Fruit fly (Drosophila melanogaster) whole organism, prepupa: Measurements from ENCODE around the gene CG15890.

Source experiments
- CG10631 ChIP-seq: fragments of 200-800 bp; sonication (Bioruptor generic); optimal IDR thresholded peaks from 2 replicates; lab custom pipeline; 2016; ENCODE audit warnings: missing biosample characterization, missing genetic modification characterization
- CG11294 ChIP-seq: fragments of 200-800 bp; sonication (Bioruptor generic); IDR thresholded peaks from 2 replicates; pipeline ENCODE4 v1.3.6; 2022; ENCODE audit warnings: missing biosample characterization, missing genetic modification characterization
- CG11902 ChIP-seq: fragments of 200-800 bp; sonication (Bioruptor generic); optimal IDR thresholded peaks from 3 replicates; lab custom pipeline; 2016; ENCODE audit warnings: missing biosample characterization, missing genetic modification characterization
- CG15336 ChIP-seq: fragments of 200-800 bp; sonication (Bioruptor generic); IDR thresholded peaks from 2 replicates; pipeline ENCODE4 v1.3.6; 2022; ENCODE audit warnings: missing biosample characterization, missing genetic modification characterization
- CG3032 ChIP-seq: fragments of 200-800 bp; optimal IDR thresholded peaks from 2 replicates; lab custom pipeline; 2019; ENCODE audit warnings: missing biosample characterization, mild to moderate bottlenecking, missing genetic modification characterization, moderate library complexity
- CG31627 ChIP-seq: fragments of 200-800 bp; sonication (Bioruptor generic); optimal IDR thresholded peaks from 3 replicates; lab custom pipeline; 2016; ENCODE audit warnings: missing biosample characterization, missing genetic modification characterization
- CG32006 ChIP-seq: fragments of 200-800 bp; sonication (Bioruptor generic); optimal IDR thresholded peaks from 3 replicates; lab custom pipeline; 2017; ENCODE audit warnings: missing biosample characterization, mild to moderate bottlenecking, missing genetic modification characterization
- CG34406 ChIP-seq: fragments of 200-800 bp; sonication (Bioruptor generic); optimal IDR thresholded peaks from 3 replicates; lab custom pipeline; 2016; ENCODE audit warnings: missing biosample characterization, missing genetic modification characterization
- CG3919 ChIP-seq: fragments of 200-800 bp; sonication (Bioruptor generic); optimal IDR thresholded peaks from 3 replicates; lab custom pipeline; 2016; ENCODE audit warnings: missing biosample characterization, missing genetic modification characterization
- CG6163 ChIP-seq: fragments of 200-800 bp; sonication (Bioruptor generic); IDR thresholded peaks from 3 replicates; pipeline ENCODE4 v1.3.6; 2022; ENCODE audit warnings: missing biosample characterization, missing genetic modification characterization
- CG6276 ChIP-seq: fragments of 200-800 bp; sonication (Bioruptor generic); optimal IDR thresholded peaks from 2 replicates; lab custom pipeline; 2017; ENCODE audit warnings: missing biosample characterization, mild to moderate bottlenecking, missing genetic modification characterization
- CG8119 ChIP-seq: fragments of 200-800 bp; sonication (Bioruptor generic); IDR thresholded peaks from 3 replicates; pipeline ENCODE4 v1.3.6; 2022; ENCODE audit warnings: missing biosample characterization, missing genetic modification characterization
- CG8632 ChIP-seq: fragments of 200-800 bp; sonication (Bioruptor generic); optimal IDR thresholded peaks from 3 replicates; lab custom pipeline; 2016; ENCODE audit warnings: missing biosample characterization, missing genetic modification characterization
- Eip75B ChIP-seq: fragments of 200-800 bp; sonication (Bioruptor generic); optimal IDR thresholded peaks from 3 replicates; lab custom pipeline; 2016; ENCODE audit warnings: missing biosample characterization, missing genetic modification characterization
- Eip78C ChIP-seq: fragments of 200-800 bp; sonication (Bioruptor generic); peaks from one replicate; lab custom pipeline; 2016; ENCODE audit warnings: missing biosample characterization, missing genetic modification characterization
- Eip93F ChIP-seq: fragments of 200-800 bp; sonication (Bioruptor generic); optimal IDR thresholded peaks from 2 replicates; lab custom pipeline; 2016; ENCODE audit warnings: missing biosample characterization, mild to moderate bottlenecking, missing genetic modification characterization
- Gug ChIP-seq: fragments of 200-800 bp; sonication (Bioruptor generic); IDR thresholded peaks from 2 replicates; pipeline ENCODE4 v1.3.6; 2022; ENCODE audit warnings: missing biosample characterization, missing genetic modification characterization
- Hr38 ChIP-seq: sonication (Bioruptor generic); optimal IDR thresholded peaks from 2 replicates; lab custom pipeline; 2016; ENCODE audit warnings: missing biosample characterization, missing genetic modification characterization
- Hr4 ChIP-seq: fragments of 200-800 bp; sonication (Bioruptor generic); optimal IDR thresholded peaks from 3 replicates; lab custom pipeline; 2016; ENCODE audit warnings: missing biosample characterization, missing genetic modification characterization
- Met ChIP-seq: fragments of 200-800 bp; sonication (Bioruptor generic); optimal IDR thresholded peaks from 3 replicates; lab custom pipeline; 2016; ENCODE audit warnings: missing biosample characterization, missing genetic modification characterization
- OdsH ChIP-seq: fragments of 200-800 bp; sonication (Bioruptor generic); optimal IDR thresholded peaks from 3 replicates; lab custom pipeline; 2016; ENCODE audit warnings: missing biosample characterization, missing genetic modification characterization
- Smox ChIP-seq: fragments of 200-800 bp; sonication (Bioruptor generic); optimal IDR thresholded peaks from 3 replicates; lab custom pipeline; 2016; ENCODE audit warnings: missing biosample characterization, missing genetic modification characterization
- acj6 ChIP-seq: fragments of 200-800 bp; sonication (Bioruptor generic); optimal IDR thresholded peaks from 3 replicates; lab custom pipeline; 2016; ENCODE audit warnings: missing biosample characterization, missing genetic modification characterization
- cyc ChIP-seq: fragments of 200-800 bp; sonication (Bioruptor generic); optimal IDR thresholded peaks from 3 replicates; lab custom pipeline; 2016; ENCODE audit warnings: missing biosample characterization, missing genetic modification characterization
- eg ChIP-seq: fragments of 200-800 bp; sonication (Bioruptor generic); IDR thresholded peaks from 3 replicates; pipeline ENCODE4 v1.3.6; 2022; ENCODE audit warnings: missing biosample characterization, missing genetic modification characterization
- esn ChIP-seq: fragments of 200-800 bp; sonication (Bioruptor generic); optimal IDR thresholded peaks from 2 replicates; lab custom pipeline; 2016; ENCODE audit warnings: missing biosample characterization, mild to moderate bottlenecking, missing genetic modification characterization, moderate library complexity
- fd85E ChIP-seq: fragments of 200-800 bp; sonication (Bioruptor generic); optimal IDR thresholded peaks from 3 replicates; lab custom pipeline; 2016; ENCODE audit warnings: missing biosample characterization, missing genetic modification characterization
- fkh ChIP-seq: fragments of 200-800 bp; sonication (Bioruptor generic); optimal IDR thresholded peaks from 3 replicates; lab custom pipeline; 2017; ENCODE audit warnings: missing biosample characterization, mild to moderate bottlenecking, missing genetic modification characterization, moderate library complexity
- lz ChIP-seq: fragments of 200-800 bp; sonication (Bioruptor generic); optimal IDR thresholded peaks from 3 replicates; lab custom pipeline; 2016; ENCODE audit warnings: missing biosample characterization, missing genetic modification characterization
- net ChIP-seq: fragments of 200-800 bp; sonication (Bioruptor generic); optimal IDR thresholded peaks from 3 replicates; lab custom pipeline; 2016; ENCODE audit warnings: missing biosample characterization, missing genetic modification characterization
- pdm3 ChIP-seq: fragments of 200-800 bp; sonication (Bioruptor generic); optimal IDR thresholded peaks from 3 replicates; lab custom pipeline; 2016; ENCODE audit warnings: missing biosample characterization, missing genetic modification characterization
- salr ChIP-seq, 2 experiments: fragments of 200-800 bp; sonication (Bioruptor generic); optimal IDR thresholded peaks; 3 replicates each; lab custom pipeline; 2016 to 2018; ENCODE audit warnings: missing biosample characterization in 2 of 2, missing genetic modification characterization in 2 of 2, mild to moderate bottlenecking in 1 of 2
- ss ChIP-seq, 2 experiments: fragments of 200-800 bp; sonication (Bioruptor generic); optimal IDR thresholded peaks; 2 replicates in 1 of 2; 3 replicates in 1 of 2; lab custom pipeline; 2017 to 2018; ENCODE audit warnings: mild to moderate bottlenecking in 2 of 2, missing biosample characterization in 2 of 2, missing genetic modification characterization in 2 of 2, moderate library complexity in 1 of 2
- svp ChIP-seq: fragments of 200-800 bp; sonication (Bioruptor generic); peaks from one replicate; lab custom pipeline; 2016; ENCODE audit warnings: missing biosample characterization, missing genetic modification characterization
- topi ChIP-seq: fragments of 200-800 bp; sonication (Bioruptor generic); optimal IDR thresholded peaks from 3 replicates; lab custom pipeline; 2016; ENCODE audit warnings: missing biosample characterization, missing genetic modification characterization
- vri ChIP-seq: fragments of 200-800 bp; sonication (Bioruptor generic); optimal IDR thresholded peaks from 3 replicates; lab custom pipeline; 2016; ENCODE audit warnings: missing biosample characterization, mild to moderate bottlenecking, missing genetic modification characterization

Gene CG15890

dm6 chrX:14750448-14750847, 15.1 kb downstream of the CG15890 start (continued):
- TF ChIP-seq fd85E (GFP tag; lab: Kevin White, UChicago) = no peak
- TF ChIP-seq CG3032 = peak; percentile 32
- peak in 1 of 2 experiments; percentile 23 for TF ChIP-seq ss (GFP tag; optimal IDR thresholded peaks at IDR 0.05; lab: Kevin White, UChicago)
- peak; percentile 78 for TF ChIP-seq topi
- TF ChIP-seq eg (GFP tag; lab: Robert Waterston, UW) = no peak
- TF ChIP-seq acj6 = peak; percentile 55
- peak; percentile 78 for TF ChIP-seq CG31627
- TF ChIP-seq net (GFP tag; lab: Kevin White, UChicago) = no peak
- peak; percentile 35 for TF ChIP-seq Eip75B (GFP tag; lab: Kevin White, UChicago)
- TF ChIP-seq cyc = peak; percentile 73
- TF ChIP-seq Hr4 = no peak

DNA sequence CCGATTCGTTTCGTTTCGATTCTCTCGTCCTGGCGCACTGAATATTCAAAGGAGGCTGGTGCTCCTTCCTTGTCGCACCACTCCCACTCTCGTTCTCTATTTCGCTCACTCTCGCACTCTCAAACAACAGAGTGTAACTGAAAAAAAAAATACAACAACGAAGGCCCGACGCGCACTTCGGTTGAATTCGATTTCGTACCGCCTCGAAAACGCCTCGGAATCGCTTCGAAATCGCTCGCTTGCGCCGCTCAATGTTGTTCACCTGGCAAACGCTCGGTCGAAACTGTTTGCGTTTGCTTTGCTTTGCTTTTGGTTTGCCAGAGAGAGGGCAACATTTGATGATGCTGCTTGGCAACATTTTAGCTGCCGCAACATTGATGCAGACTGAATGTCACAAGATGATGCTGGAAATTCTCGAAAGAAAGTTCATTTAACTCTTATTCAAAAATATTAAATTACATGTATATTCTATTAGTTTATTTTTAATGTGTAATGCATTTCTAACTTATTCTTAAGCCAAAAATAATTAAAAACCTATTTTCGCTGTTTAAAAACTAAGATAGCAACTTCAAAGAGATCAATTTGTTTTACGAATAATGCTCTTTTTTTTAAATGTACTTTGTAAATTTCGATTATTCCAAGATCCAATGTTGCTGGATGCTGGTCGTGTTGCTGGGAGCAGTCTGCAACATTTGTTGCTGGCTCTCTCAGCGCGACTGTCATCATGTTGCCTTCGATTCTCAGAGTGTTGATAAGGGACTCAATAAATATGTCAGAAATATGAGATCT, 16.3 kb downstream of the CG15890 start, which contains the start of gene NetB:
TSS of gene NetB (minus strand) at position 291 of the 789 bp plus-strand sequence.
- TF ChIP-seq CG32006 (GFP tag; lab: Kevin White, UChicago) = peak; percentile 7
- no peak for TF ChIP-seq CG10631
- TF ChIP-seq svp (GFP tag; lab: Kevin White, UChicago) = peak; percentile 40
- no peak for TF ChIP-seq Hr38
- peak; percentile 17 for TF ChIP-seq fkh (GFP tag; lab: Kevin White, UChicago)
- TF ChIP-seq Eip93F = no peak
- peak; percentile 9 for TF ChIP-seq pdm3 (GFP tag; lab: Kevin White, UChicago)
- peak; percentile 9; the same call in 1 of the 3 replicates for TF ChIP-seq CG6163 (GFP tag; lab: Robert Waterston, UW)
- no peak for TF ChIP-seq eg (GFP tag; lab: Robert Waterston, UW)
- TF ChIP-seq CG6276 = no peak
- no peak; the same call in 1 of the 2 replicates for TF ChIP-seq CG11294
- TF ChIP-seq CG8119 (GFP tag; lab: Robert Waterston, UW) = 0 out of 3 replicates have a peak, but pooled peaks have one; percentile 13
- peak in 1 of 2 experiments; percentile 10 for TF ChIP-seq salr (GFP tag; optimal IDR thresholded peaks at IDR 0.05; lab: Kevin White, UChicago)
- peak in 1 of 2 experiments; percentile 1 for TF ChIP-seq ss (GFP tag; optimal IDR thresholded peaks at IDR 0.05; lab: Kevin White, UChicago)
- TF ChIP-seq Eip78C (GFP tag; lab: Kevin White, UChicago) = peak; percentile 49
- TF ChIP-seq CG15336 (GFP tag; lab: Robert Waterston, UW) = 0 out of 2 replicates have a peak, but pooled peaks have one; percentile 14
- no peak for TF ChIP-seq Gug
- TF ChIP-seq, all 60 proteins: peak for 10

DNA sequence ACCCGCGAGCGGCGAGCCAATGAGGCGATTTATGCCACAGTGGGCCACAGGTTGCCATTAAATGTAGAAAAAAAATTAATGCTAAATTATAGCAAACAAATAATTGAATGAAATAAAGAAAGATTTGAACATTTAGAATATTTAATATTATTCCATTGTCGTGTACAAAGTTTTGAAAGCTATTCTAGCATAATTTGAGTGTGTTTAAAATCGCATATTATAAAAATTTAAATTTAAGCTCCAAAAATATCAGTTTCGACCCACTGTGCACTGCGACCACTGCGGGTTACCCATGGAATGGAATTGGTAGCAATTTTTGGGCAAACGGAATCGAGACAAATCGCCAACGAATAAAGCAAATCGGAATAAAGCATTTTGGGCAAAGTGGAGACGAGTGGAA, 21.8 kb downstream of the CG15890 start:
- TF ChIP-seq CG6163 (GFP tag; lab: Robert Waterston, UW) = 0 out of 3 replicates have a peak, but pooled peaks have one; percentile 12
- peak; percentile 18 for TF ChIP-seq topi
- TF ChIP-seq vri (GFP tag; lab: Kevin White, UChicago) = no peak
- peak; percentile 23 for TF ChIP-seq lz (GFP tag; lab: Kevin White, UChicago)
- TF ChIP-seq Met (GFP tag; lab: Kevin White, UChicago) = peak; percentile 48
- no peak for TF ChIP-seq fkh (GFP tag; lab: Kevin White, UChicago)
- TF ChIP-seq Smox (GFP tag; lab: Kevin White, UChicago) = peak; percentile 35
- TF ChIP-seq Eip78C (GFP tag; lab: Kevin White, UChicago) = peak; percentile 69
- TF ChIP-seq eg (GFP tag; lab: Robert Waterston, UW) = peak; percentile 51; the same call in 2 of the 3 replicates
- no peak for TF ChIP-seq CG3919 (GFP tag; lab: Kevin White, UChicago)
- no peak for TF ChIP-seq CG11902 (GFP tag; lab: Kevin White, UChicago)
- peak; percentile 40 for TF ChIP-seq esn
- peak; percentile 13 for TF ChIP-seq CG31627
- peak; percentile 45; the same call in 1 of the 3 replicates for TF ChIP-seq CG8119 (GFP tag; lab: Robert Waterston, UW)
- peak; percentile 12 for TF ChIP-seq OdsH (GFP tag; lab: Kevin White, UChicago)
- no peak for TF ChIP-seq CG6276
- TF ChIP-seq svp (GFP tag; lab: Kevin White, UChicago) = peak; percentile 77
- peak; percentile 6 for TF ChIP-seq CG34406 (GFP tag; lab: Kevin White, UChicago)
- peak; percentile 2 for TF ChIP-seq Hr4
- peak; percentile 32 for TF ChIP-seq CG15336 (GFP tag; lab: Robert Waterston, UW)
- peak; percentile 27 for TF ChIP-seq CG32006 (GFP tag; lab: Kevin White, UChicago)
- peak; percentile 13 for TF ChIP-seq CG8632 (GFP tag; lab: Kevin White, UChicago)
